In genomic region chrIII:12977559-12977958, ce11 we compare ENCODE assay signal across 4 worm cellular contexts.
TF ChIP-seq lines count a peak whose summit lies in the region.

TSS of gene ZK1010.2 (minus strand) at chrIII:12977862.

TF ChIP-seq in whole organism, L1 larva, 84 proteins besides CTCF, POLR2A, EP300 and RAD21:
- TF ChIP-seq nhr-85 (tag; lab: Kevin White, UChicago), result no peak
- TF ChIP-seq C04F5.9 (tag; optimal IDR thresholded peaks at IDR 0.05; lab: Kevin White, UChicago), result no peak
- no peak for TF ChIP-seq fkh-8 (tag; optimal IDR thresholded peaks at IDR 0.05; lab: Kevin White, UChicago)
- TF ChIP-seq lsy-2 (tag; optimal IDR thresholded peaks at IDR 0.05; lab: Kevin White, UChicago), result peak in 1 of 2 experiments; percentile 4
- peak; percentile 28 for TF ChIP-seq nhr-47 (tag; optimal IDR thresholded peaks at IDR 0.05; lab: Kevin White, UChicago)
- no peak for TF ChIP-seq fos-1 (tag; optimal IDR thresholded peaks at IDR 0.05; lab: Kevin White, UChicago)
- TF ChIP-seq mab-9 (GFP tag; IDR thresholded peaks at IDR 0.05; lab: Robert Waterston, UW), result 0 out of 2 replicates have a peak, but pooled peaks have one; percentile 33
TF ChIP-seq in whole organism, L1 larva: peak in this region for 3.

TF ChIP-seq in whole organism, L3 larva, 47 proteins besides CTCF, POLR2A, EP300 and RAD21:
- no peak for TF ChIP-seq lin-39 (tag; optimal IDR thresholded peaks at IDR 0.05; lab: Kevin White, UChicago)
- TF ChIP-seq jun-1 (tag; optimal IDR thresholded peaks at IDR 0.05; lab: Kevin White, UChicago), result no peak
- no peak for TF ChIP-seq skn-1 (tag; optimal IDR thresholded peaks at IDR 0.05; lab: Kevin White, UChicago)
- TF ChIP-seq nhr-28 (tag; optimal IDR thresholded peaks at IDR 0.05; lab: Kevin White, UChicago), result no peak
- TF ChIP-seq nhr-43 (tag; optimal IDR thresholded peaks at IDR 0.05; lab: Kevin White, UChicago; ENCODE audit: poor library complexity, severe bottlenecking), result no peak
- peak; percentile 16 for TF ChIP-seq lsy-12 (tag; optimal IDR thresholded peaks at IDR 0.05; lab: Kevin White, UChicago)

TF ChIP-seq in whole organism, L4 larva, 104 proteins besides CTCF, POLR2A, EP300 and RAD21 (continues in another document):
- TF ChIP-seq Y48G9A.11 (GFP tag; IDR thresholded peaks at IDR 0.05; lab: Robert Waterston, UW) (peak; percentile 66), daf-12 (tag; optimal IDR thresholded peaks at IDR 0.05; lab: Kevin White, UChicago) (no peak), T26A8.4 (GFP tag; IDR thresholded peaks at IDR 0.05; lab: Robert Waterston, UW) (0 out of 2 replicates have a peak, but pooled peaks have one; percentile 40), mxl-2 (GFP tag; conservative IDR thresholded peaks at IDR 0.05; lab: Robert Waterston, UW) (no peak), Y105C5A.15 (GFP tag; IDR thresholded peaks at IDR 0.05; lab: Robert Waterston, UW) (0 out of 2 replicates have a peak, but pooled peaks have one; percentile 43), skn-1 (tag; optimal IDR thresholded peaks at IDR 0.05; lab: Kevin White, UChicago) (no peak), hlh-30 (tag; optimal IDR thresholded peaks at IDR 0.05; lab: Kevin White, UChicago; ENCODE audit: insufficient read depth) (no peak), dmd-6 (GFP tag; IDR thresholded peaks at IDR 0.05; lab: Robert Waterston, UW) (no peak), F49E8.2 (tag; optimal IDR thresholded peaks at IDR 0.05; lab: Kevin White, UChicago; ENCODE audit: borderline replicate concordance) (peak; percentile 63), snpc-1.2 (GFP tag; IDR thresholded peaks at IDR 0.05; lab: Robert Waterston, UW) (no peak), pqm-1 (tag; optimal IDR thresholded peaks at IDR 0.05; lab: Kevin White, UChicago) (no peak), nhr-11 (tag; optimal IDR thresholded peaks at IDR 0.05; lab: Kevin White, UChicago) (no peak), zip-11 (GFP tag; IDR thresholded peaks at IDR 0.05; lab: Robert Waterston, UW) (no peak), mxl-3 (GFP tag; optimal IDR thresholded peaks at IDR 0.05; lab: Kevin White, UChicago) (no peak), R02D3.7 (tag; optimal IDR thresholded peaks at IDR 0.05; lab: Kevin White, UChicago) (no peak), lin-38 (GFP tag; IDR thresholded peaks at IDR 0.05; lab: Robert Waterston, UW) (peak; percentile 70), nhr-10 (tag; optimal IDR thresholded peaks at IDR 0.05; lab: Kevin White, UChicago) (no peak), arid-1 (GFP tag; conservative IDR thresholded peaks at IDR 0.05; lab: Robert Waterston, UW) (no peak; the same call in 1 of the 2 replicates), spr-1 (tag; optimal IDR thresholded peaks at IDR 0.05; lab: Kevin White, UChicago) (peak; percentile 25), snpc-4 (tag; optimal IDR thresholded peaks at IDR 0.05; lab: Kevin White, UChicago) (no peak), madf-9 (GFP tag; conservative IDR thresholded peaks at IDR 0.05; lab: Robert Waterston, UW) (0 out of 2 replicates have a peak, but pooled peaks have one; percentile 24), nhr-42 (GFP tag; IDR thresholded peaks at IDR 0.05; lab: Robert Waterston, UW) (no peak), zfp-2 (tag; optimal IDR thresholded peaks at IDR 0.05; lab: Kevin White, UChicago) (no peak), lsy-2 (tag; optimal IDR thresholded peaks at IDR 0.05; lab: Kevin White, UChicago) (peak in 1 of 2 experiments; percentile 20), nhr-48 (tag; optimal IDR thresholded peaks at IDR 0.05; lab: Kevin White, UChicago) (no peak), mdt-29 (GFP tag; IDR thresholded peaks at IDR 0.05; lab: Robert Waterston, UW) (0 out of 2 replicates have a peak, but pooled peaks have one; percentile 20), egl-27 (tag; optimal IDR thresholded peaks at IDR 0.05; lab: Kevin White, UChicago) (no peak), jun-1 (tag; optimal IDR thresholded peaks at IDR 0.05; lab: Kevin White, UChicago) (no peak), ZK337.2 (GFP tag; IDR thresholded peaks at IDR 0.05; lab: Robert Waterston, UW) (no peak), madf-5 (GFP tag; IDR thresholded peaks at IDR 0.05; lab: Robert Waterston, UW) (no peak), nhr-25 (tag; optimal IDR thresholded peaks at IDR 0.05; lab: Kevin White, UChicago; ENCODE audit: borderline replicate concordance, insufficient read depth) (no peak), unc-39 (tag; optimal IDR thresholded peaks at IDR 0.05; lab: Kevin White, UChicago) (no peak), nhr-6 (tag; optimal IDR thresholded peaks at IDR 0.05; lab: Kevin White, UChicago) (no peak), tag-97 (GFP tag; IDR thresholded peaks at IDR 0.05; lab: Robert Waterston, UW) (no peak), F10B5.3 (tag; optimal IDR thresholded peaks at IDR 0.05; lab: Kevin White, UChicago) (no peak), pha-4 (GFP tag; IDR thresholded peaks at IDR 0.05; lab: Robert Waterston, UW) (peak; percentile 64; the same call in 1 of the 2 replicates), pha-4 (tag; optimal IDR thresholded peaks at IDR 0.05; lab: Kevin White, UChicago) (no peak), lir-3 (tag; optimal IDR thresholded peaks at IDR 0.05; lab: Kevin White, UChicago) (no peak), ZK546.5 (tag; optimal IDR thresholded peaks at IDR 0.05; lab: Kevin White, UChicago) (no peak)

TF ChIP-seq in whole organism, young adult, 124 proteins besides CTCF, POLR2A, EP300 and RAD21 (continues in another document):
- TF ChIP-seq C06A6.2 (GFP tag; conservative IDR thresholded peaks at IDR 0.05; lab: Robert Waterston, UW) (no peak), unc-130 (GFP tag; optimal IDR thresholded peaks at IDR 0.05; lab: Kevin White, UChicago) (no peak), F57C9.4 (tag; optimal IDR thresholded peaks at IDR 0.05; lab: Kevin White, UChicago) (no peak), T26A5.8 (tag; optimal IDR thresholded peaks at IDR 0.05; lab: Kevin White, UChicago) (no peak), sdz-38 (tag; optimal IDR thresholded peaks at IDR 0.05; lab: Kevin White, UChicago) (no peak), aptf-3 (GFP tag; IDR thresholded peaks at IDR 0.05; lab: Robert Waterston, UW) (no peak), attf-3 (GFP tag; conservative IDR thresholded peaks at IDR 0.05; lab: Robert Waterston, UW) (no peak), ceh-100 (GFP tag; IDR thresholded peaks at IDR 0.05; lab: Robert Waterston, UW) (peak; percentile 63; the same call in 1 of the 2 replicates), snpc-1.3 (tag; optimal IDR thresholded peaks at IDR 0.05; lab: Kevin White, UChicago; ENCODE audit: insufficient read depth) (no peak), ztf-22 (GFP tag; optimal IDR thresholded peaks at IDR 0.05; lab: Kevin White, UChicago) (no peak), let-607 (tag; optimal IDR thresholded peaks at IDR 0.05; lab: Kevin White, UChicago) (no peak), T07F8.4 (tag; optimal IDR thresholded peaks at IDR 0.05; lab: Kevin White, UChicago) (no peak), repo-1 (tag; optimal IDR thresholded peaks at IDR 0.05; lab: Kevin White, UChicago) (no peak), cebp-2 (GFP tag; IDR thresholded peaks at IDR 0.05; lab: Robert Waterston, UW) (no peak), sptf-2 (GFP tag; optimal IDR thresholded peaks at IDR 0.05; lab: Kevin White, UChicago) (no peak), mes-4 (tag; optimal IDR thresholded peaks at IDR 0.05; lab: Kevin White, UChicago) (peak; percentile 11), pbrm-1 (GFP tag; IDR thresholded peaks at IDR 0.05; lab: Robert Waterston, UW) (peak; percentile 33; the same call in 1 of the 2 replicates), F10E7.11 (tag; optimal IDR thresholded peaks at IDR 0.05; lab: Kevin White, UChicago) (no peak), madf-10 (tag; optimal IDR thresholded peaks at IDR 0.05; lab: Kevin White, UChicago) (no peak), B0336.3 (GFP tag; IDR thresholded peaks at IDR 0.05; lab: Robert Waterston, UW) (peak; percentile 92), athp-1 (tag; optimal IDR thresholded peaks at IDR 0.05; lab: Kevin White, UChicago) (peak; percentile 74), gei-17 (GFP tag; optimal IDR thresholded peaks at IDR 0.05; lab: Kevin White, UChicago) (no peak), F33H1.4 (GFP tag; IDR thresholded peaks at IDR 0.05; lab: Robert Waterston, UW) (peak; percentile 38; the same call in 1 of the 2 replicates), egrh-3 (GFP tag; IDR thresholded peaks at IDR 0.05; lab: Robert Waterston, UW) (no peak), F57A8.1 (GFP tag; optimal IDR thresholded peaks at IDR 0.05; lab: Kevin White, UChicago) (no peak), ceh-79 (tag; optimal IDR thresholded peaks at IDR 0.05; lab: Kevin White, UChicago) (peak; percentile 26), B0261.1 (tag; optimal IDR thresholded peaks at IDR 0.05; lab: Kevin White, UChicago) (no peak), hmg-20 (GFP tag; IDR thresholded peaks at IDR 0.05; lab: Robert Waterston, UW) (no peak), efl-1 (GFP tag; optimal IDR thresholded peaks at IDR 0.05; lab: Kevin White, UChicago) (no peak), lsl-1 (GFP tag; optimal IDR thresholded peaks at IDR 0.05; lab: Kevin White, UChicago) (peak; percentile 30), mcd-1 (GFP tag; IDR thresholded peaks at IDR 0.05; lab: Robert Waterston, UW) (peak; percentile 71), mxl-1 (tag; optimal IDR thresholded peaks at IDR 0.05; lab: Kevin White, UChicago) (no peak), cebp-1 (GFP tag; IDR thresholded peaks at IDR 0.05; lab: Robert Waterston, UW) (no peak), cebp-1 (tag; optimal IDR thresholded peaks at IDR 0.05; lab: Kevin White, UChicago) (peak; percentile 5), rcor-1 (GFP tag; IDR thresholded peaks at IDR 0.05; lab: Robert Waterston, UW) (no peak; the same call in 1 of the 2 replicates), F22D6.2 (tag; optimal IDR thresholded peaks at IDR 0.05; lab: Kevin White, UChicago) (no peak), lin-26 (GFP tag; IDR thresholded peaks at IDR 0.05; lab: Robert Waterston, UW) (no peak), sea-2 (GFP tag; IDR thresholded peaks at IDR 0.05; lab: Robert Waterston, UW) (no peak), nhr-90 (tag; optimal IDR thresholded peaks at IDR 0.05; lab: Kevin White, UChicago) (no peak), rec-8 (tag; optimal IDR thresholded peaks at IDR 0.05; lab: Kevin White, UChicago) (no peak), F37B4.10 (GFP tag; IDR thresholded peaks at IDR 0.05; lab: Robert Waterston, UW) (no peak), nfyb-1 (GFP tag; IDR thresholded peaks at IDR 0.05; lab: Robert Waterston, UW) (no peak), nfya-1 (tag; optimal IDR thresholded peaks at IDR 0.05; lab: Kevin White, UChicago; ENCODE audit: borderline replicate concordance, insufficient read depth) (no peak), ztf-6 (GFP tag; IDR thresholded peaks at IDR 0.05; lab: Robert Waterston, UW) (no peak), F23B12.7 (tag; optimal IDR thresholded peaks at IDR 0.05; lab: Kevin White, UChicago; ENCODE audit: insufficient read depth) (no peak), dox-1 (GFP tag; IDR thresholded peaks at IDR 0.05; lab: Robert Waterston, UW) (no peak), hlh-26 (GFP tag; conservative IDR thresholded peaks at IDR 0.05; lab: Robert Waterston, UW) (no peak)
